Fruit fly (Drosophila melanogaster): ENCODE results near the gene MtnF.

MtnF gene

dm6 chr3R:24606868-24607267, 28.1 kb downstream of the MtnF start:
- TF ChIP-seq ss (GFP tag; optimal IDR thresholded peaks at IDR 0.05) (peak in 1 of 2 experiments; percentile 25), CG8632 (GFP tag; optimal IDR thresholded peaks at IDR 0.05) (peak; percentile 9), CG7368 (GFP tag; optimal IDR thresholded peaks at IDR 0.05) (no peak), eg (GFP tag; IDR thresholded peaks at IDR 0.05) (0 out of 3 replicates have a peak, but pooled peaks have one; percentile 6), CG6854 (GFP tag; optimal IDR thresholded peaks at IDR 0.05) (peak; percentile 13), Eip78C (GFP tag) (peak; percentile 53), salr (GFP tag; optimal IDR thresholded peaks at IDR 0.05) (peak in 1 of 2 experiments; percentile 32), spab (GFP tag; optimal IDR thresholded peaks at IDR 0.05) (peak; percentile 20), fkh (GFP tag; optimal IDR thresholded peaks at IDR 0.05) (peak; percentile 32), CG6163 (GFP tag; IDR thresholded peaks at IDR 0.05) (0 out of 3 replicates have a peak, but pooled peaks have one; percentile 8), Gug (GFP tag; IDR thresholded peaks at IDR 0.05) (no peak), dac (GFP tag; optimal IDR thresholded peaks at IDR 0.05) (no peak), CG4318 (GFP tag; optimal IDR thresholded peaks at IDR 0.05) (no peak), CG6808 (GFP tag; optimal IDR thresholded peaks at IDR 0.05) (peak; percentile 14), Sox14 (GFP tag; optimal IDR thresholded peaks at IDR 0.05) (no peak), CG3919 (GFP tag; optimal IDR thresholded peaks at IDR 0.05) (peak; percentile 5), CG1621 (tag; optimal IDR thresholded peaks at IDR 0.05) (peak; percentile 32)

dm6 chr3R:24604165-24604564, 30.8 kb downstream of the MtnF start:
- no peak for TF ChIP-seq net (GFP tag; optimal IDR thresholded peaks at IDR 0.05)
- TF ChIP-seq CG10631 (GFP tag; optimal IDR thresholded peaks at IDR 0.05), result no peak
- TF ChIP-seq OdsH (GFP tag; optimal IDR thresholded peaks at IDR 0.05), result no peak
- TF ChIP-seq Sox102F (GFP tag; optimal IDR thresholded peaks at IDR 0.05), result no peak
- no peak for TF ChIP-seq topi (GFP tag; optimal IDR thresholded peaks at IDR 0.05)
- TF ChIP-seq CG31627 (GFP tag; optimal IDR thresholded peaks at IDR 0.05), result no peak
- TF ChIP-seq fkh (GFP tag; optimal IDR thresholded peaks at IDR 0.05), result peak; percentile 49
- no peak for TF ChIP-seq CG32006 (GFP tag; optimal IDR thresholded peaks at IDR 0.05)

- TF ChIP-seq Smox (GFP tag; optimal IDR thresholded peaks at IDR 0.05) (no peak), fkh (GFP tag; optimal IDR thresholded peaks at IDR 0.05) (no peak), CG31627 (GFP tag; optimal IDR thresholded peaks at IDR 0.05) (peak; percentile 17), Met (GFP tag; optimal IDR thresholded peaks at IDR 0.05) (peak; percentile 15), Lpt (GFP tag; optimal IDR thresholded peaks at IDR 0.05) (no peak), CG8319 (GFP tag; optimal IDR thresholded peaks at IDR 0.05) (no peak), ss (GFP tag; optimal IDR thresholded peaks at IDR 0.05) (peak; percentile 78 to 86), Hr4 (GFP tag; optimal IDR thresholded peaks at IDR 0.05) (no peak), CG8119 (GFP tag; IDR thresholded peaks at IDR 0.05) (no peak), CG10631 (GFP tag; optimal IDR thresholded peaks at IDR 0.05) (peak; percentile 10), Ets21C (GFP tag; optimal IDR thresholded peaks at IDR 0.05) (no peak), CG11762 (GFP tag; optimal IDR thresholded peaks at IDR 0.05; ENCODE audit: insufficient read depth) (no peak), CG11294 (GFP tag; IDR thresholded peaks at IDR 0.05) (no peak), CG6276 (GFP tag; optimal IDR thresholded peaks at IDR 0.05) (no peak), CG9139 (GFP tag; optimal IDR thresholded peaks at IDR 0.05) (peak; percentile 36), CG10669 (GFP tag; optimal IDR thresholded peaks at IDR 0.05) (no peak), CG7368 (GFP tag; optimal IDR thresholded peaks at IDR 0.05) (no peak), topi (GFP tag; optimal IDR thresholded peaks at IDR 0.05) (peak; percentile 25), Hr39 (GFP tag; optimal IDR thresholded peaks at IDR 0.05) (peak; percentile 20), Sox14 (GFP tag; optimal IDR thresholded peaks at IDR 0.05) (peak; percentile 60), vri (GFP tag; optimal IDR thresholded peaks at IDR 0.05) (peak; percentile 67), salr (GFP tag; optimal IDR thresholded peaks at IDR 0.05) (peak in 1 of 2 experiments; percentile 8), CG4318 (GFP tag; optimal IDR thresholded peaks at IDR 0.05) (no peak), CG3032 (tag; optimal IDR thresholded peaks at IDR 0.05) (peak; percentile 21), esn (GFP tag; optimal IDR thresholded peaks at IDR 0.05) (peak; percentile 28), CG6854 (GFP tag; optimal IDR thresholded peaks at IDR 0.05) (peak; percentile 53), Sox15 (GFP tag; optimal IDR thresholded peaks at IDR 0.05) (no peak), lz (GFP tag; optimal IDR thresholded peaks at IDR 0.05) (no peak), Hr38 (GFP tag; optimal IDR thresholded peaks at IDR 0.05) (no peak), CG11902 (GFP tag; optimal IDR thresholded peaks at IDR 0.05) (no peak), Eip78C (GFP tag) (peak; percentile 81), Blimp-1 (GFP tag; optimal IDR thresholded peaks at IDR 0.05) (peak; percentile 87), Eip75B (GFP tag; optimal IDR thresholded peaks at IDR 0.05) (peak; percentile 50)
Observed at dm6 chr3R:24603399-24604131, 31.4 kb downstream of the MtnF start.

All from whole organism, prepupa.